Worm (Caenorhabditis elegans) whole organism, L3 larva: ENCODE results near the gene lgg-1.

ENCODE experiments used
- ama-1 ChIP-seq: fragments of 150-350 bp; optimal IDR thresholded peaks from 2 replicates; lab custom pipeline; 2018
- daf-12 ChIP-seq: fragments of 150-350 bp; optimal IDR thresholded peaks from 2 replicates; lab custom pipeline; 2014; ENCODE audit warnings: missing biosample characterization, missing genetic modification reagents, missing genetic modification characterization
- elt-2 ChIP-seq: sonication (generic microtip); optimal IDR thresholded peaks from 2 replicates; lab custom pipeline; 2016; ENCODE audit warnings: missing genetic modification reagents, mild to moderate bottlenecking, missing genetic modification characterization, missing compliant biosample characterization
- lin-15B ChIP-seq: fragments of 150-350 bp; optimal IDR thresholded peaks from 2 replicates; lab custom pipeline; 2014; ENCODE audit warnings: missing biosample characterization, missing genetic modification characterization
- lin-39 ChIP-seq: fragments of 150-350 bp; optimal IDR thresholded peaks from 2 replicates; lab custom pipeline; 2018; ENCODE audit warnings: missing biosample characterization, missing genetic modification reagents, missing genetic modification characterization
- nhr-12 ChIP-seq: fragments of 150-350 bp; optimal IDR thresholded peaks from 2 replicates; lab custom pipeline; 2014; ENCODE audit warnings: missing biosample characterization, missing genetic modification characterization

ce11 chrII:6348360-6348759, 841 bp upstream of the lgg-1 start:
- TF ChIP-seq lin-15B (tag; lab: Kevin White, UChicago) (peak; percentile 83), elt-2 (tag; lab: Kevin White, UChicago) (peak; percentile 87), lin-39 (tag; lab: Kevin White, UChicago) (peak; percentile 92), ama-1 (peak; percentile 98), nhr-12 (tag; lab: Kevin White, UChicago) (no peak), daf-12 (tag; lab: Kevin White, UChicago) (no peak)
